Worm (Caenorhabditis elegans) whole organism, L1 larva: ENCODE data around the gene wee-1.1.

Source experiments
- egl-13 ChIP-seq: sonication (generic microtip); optimal IDR thresholded peaks from 2 replicates; lab custom pipeline; 2016; ENCODE audit warnings: missing genotype, missing genetic modification reagents, missing genetic modification characterization, missing compliant biosample characterization
- elt-2 ChIP-seq: sonication (generic microtip); optimal IDR thresholded peaks from 2 replicates; lab custom pipeline; 2016; ENCODE audit warnings: missing genetic modification characterization, mild to moderate bottlenecking, inconsistent platforms, missing compliant biosample characterization, missing genetic modification reagents
- elt-3 ChIP-seq, 6 experiments: fragments of 150-350 bp in 1 of 6; sonication (generic microtip); optimal IDR thresholded peaks; 2 replicates each; lab custom pipeline; 2017 to 2018; ENCODE audit warnings: missing biosample characterization in 6 of 6, missing genetic modification characterization in 6 of 6, inconsistent platforms in 1 of 6
- fkh-8 ChIP-seq: sonication (generic microtip); optimal IDR thresholded peaks from 2 replicates; lab custom pipeline; 2016; ENCODE audit warnings: mild to moderate bottlenecking, missing genetic modification characterization, missing compliant biosample characterization
- lin-13 ChIP-seq: fragments of 150-350 bp; optimal IDR thresholded peaks from 2 replicates; lab custom pipeline; 2014; ENCODE audit warnings: missing biosample characterization, missing genetic modification reagents, missing genetic modification characterization
- xbp-1 ChIP-seq: sonication (generic microtip); optimal IDR thresholded peaks from 2 replicates; lab custom pipeline; 2016; ENCODE audit warnings: missing genetic modification characterization, missing compliant biosample characterization

ce11 chrII:9537429-9537828, 45.9 kb downstream of the wee-1.1 start, which contains the start of gene sra-8:
- TF ChIP-seq egl-13 (tag; lab: Kevin White, UChicago): no peak
- no peak for TF ChIP-seq xbp-1
- TF ChIP-seq fkh-8 (tag; lab: Kevin White, UChicago): no peak
- TF ChIP-seq elt-2: no peak
- TF ChIP-seq lin-13 (GFP tag; lab: Kevin White, UChicago): no peak
- TF ChIP-seq elt-3 (tag; optimal IDR thresholded peaks at IDR 0.05; lab: Kevin White, UChicago): no peak
